Fruit fly (Drosophila melanogaster) whole organism, embryonic: Measurements from ENCODE around the gene CG6465.

Experiments
- Abd-B ChIP-seq: fragments of 200-800 bp; sonication (Bioruptor generic); optimal IDR thresholded peaks from 2 replicates; lab custom pipeline; 2018; ENCODE audit warnings: missing biosample characterization, mild to moderate bottlenecking, missing genetic modification characterization, moderate library complexity
- Blimp-1 ChIP-seq: fragments of 200-800 bp; sonication (Bioruptor generic); optimal IDR thresholded peaks from 3 replicates; lab custom pipeline; 2018; ENCODE audit warnings: missing biosample characterization, missing genetic modification characterization, mild to moderate bottlenecking, moderate library complexity, missing genetic modification reagents
- BtbVII ChIP-seq: fragments of 200-800 bp; sonication (Bioruptor generic); optimal IDR thresholded peaks from 3 replicates; lab custom pipeline; 2017; ENCODE audit warnings: missing biosample characterization, mild to moderate bottlenecking, missing genetic modification characterization
- CG10267 ChIP-seq: fragments of 200-800 bp; sonication (Bioruptor generic); optimal IDR thresholded peaks from 2 replicates; lab custom pipeline; 2018; ENCODE audit warnings: missing biosample characterization, mild to moderate bottlenecking, missing genetic modification characterization, moderate library complexity
- CG10274 ChIP-seq: fragments of 200-800 bp; sonication (Bioruptor generic); optimal IDR thresholded peaks from 3 replicates; lab custom pipeline; 2017; ENCODE audit warnings: missing biosample characterization, mild to moderate bottlenecking, missing genetic modification characterization
- CG10654 ChIP-seq: fragments of 200-800 bp; sonication (Bioruptor generic); optimal IDR thresholded peaks from 2 replicates; lab custom pipeline; 2016; ENCODE audit warnings: missing biosample characterization, missing genetic modification characterization
- CG12942 ChIP-seq: fragments of 200-800 bp; sonication (Bioruptor generic); optimal IDR thresholded peaks from 3 replicates; lab custom pipeline; 2016; ENCODE audit warnings: missing biosample characterization, missing genetic modification characterization
- CG13424 ChIP-seq: fragments of 200-800 bp; sonication (Bioruptor generic); optimal IDR thresholded peaks from 2 replicates; lab custom pipeline; 2019; ENCODE audit warnings: missing biosample characterization, mild to moderate bottlenecking, missing genetic modification characterization, moderate library complexity
- CG13775 ChIP-seq: fragments of 200-800 bp; sonication (Bioruptor generic); optimal IDR thresholded peaks from 3 replicates; lab custom pipeline; 2017; ENCODE audit warnings: missing biosample characterization, mild to moderate bottlenecking, missing genetic modification characterization
- CG14667 ChIP-seq: fragments of 200-800 bp; sonication (Bioruptor generic); IDR thresholded peaks from 2 replicates; pipeline ENCODE4 v1.3.6; 2022; ENCODE audit warnings: missing biosample characterization, missing genetic modification characterization
- CG15073 ChIP-seq: fragments of 200-800 bp; sonication (Bioruptor generic); optimal IDR thresholded peaks from 2 replicates; lab custom pipeline; 2016; ENCODE audit warnings: missing biosample characterization, missing genetic modification characterization
- CG16863 ChIP-seq: fragments of 200-800 bp; sonication (Bioruptor generic); optimal IDR thresholded peaks from 3 replicates; lab custom pipeline; 2016; ENCODE audit warnings: missing biosample characterization, missing genetic modification characterization
- CG18476 ChIP-seq: fragments of 200-800 bp; sonication (Bioruptor generic); optimal IDR thresholded peaks from 2 replicates; lab custom pipeline; 2016; ENCODE audit warnings: missing biosample characterization, mild to moderate bottlenecking, missing genetic modification characterization
- CG32767 ChIP-seq: fragments of 200-800 bp; sonication (Bioruptor generic); IDR thresholded peaks from 2 replicates; pipeline ENCODE4 v1.3.6; 2022; ENCODE audit warnings: missing biosample characterization, missing genetic modification characterization
- CG34422 ChIP-seq: fragments of 200-800 bp; sonication (Bioruptor generic); IDR thresholded peaks from 3 replicates; pipeline ENCODE4 v1.3.6; 2022; ENCODE audit warnings: missing biosample characterization, missing genetic modification characterization
- CG3838 ChIP-seq: fragments of 200-800 bp; sonication (Bioruptor generic); optimal IDR thresholded peaks from 3 replicates; lab custom pipeline; 2016; ENCODE audit warnings: missing biosample characterization, missing genetic modification characterization
- CG8089 ChIP-seq: fragments of 200-800 bp; sonication (Bioruptor generic); optimal IDR thresholded peaks from 3 replicates; lab custom pipeline; 2016; ENCODE audit warnings: missing biosample characterization, missing genetic modification characterization
- CG8290 ChIP-seq, 3 experiments: fragments of 200-800 bp; sonication (Bioruptor generic); optimal IDR thresholded peaks; 2 replicates each; lab custom pipeline; 2016 to 2019; ENCODE audit warnings: missing biosample characterization in 3 of 3, missing genetic modification characterization in 3 of 3, mild to moderate bottlenecking in 2 of 3, moderate library complexity in 1 of 3
- CG8924 ChIP-seq: fragments of 200-800 bp; optimal IDR thresholded peaks from 3 replicates; lab custom pipeline; 2019; ENCODE audit warnings: missing biosample characterization, mild to moderate bottlenecking, missing genetic modification characterization, moderate library complexity
- D ChIP-seq, 2 experiments: fragments of 200-800 bp in 1 of 2; fragments of >200 bp in 1 of 2; sonication (Bioruptor generic) in 1 of 2; optimal IDR thresholded peaks; 2 replicates in 1 of 2; 3 replicates in 1 of 2; lab custom pipeline; 2017; ENCODE audit warnings: mild to moderate bottlenecking in 1 of 2, missing biosample characterization in 1 of 2, missing genetic modification characterization in 1 of 2, missing genetic modification reagents in 1 of 2
- D19A ChIP-seq: fragments of 200-800 bp; optimal IDR thresholded peaks from 3 replicates; lab custom pipeline; 2019; ENCODE audit warnings: missing biosample characterization, mild to moderate bottlenecking, missing genetic modification characterization, moderate library complexity
- E2f2 ChIP-seq: fragments of 200-800 bp; sonication (Bioruptor generic); IDR thresholded peaks from 2 replicates; pipeline ENCODE4 v1.3.6; 2022; ENCODE audit warnings: missing biosample characterization, missing genetic modification characterization
- H15 ChIP-seq: fragments of 200-800 bp; sonication (Bioruptor generic); IDR thresholded peaks from 3 replicates; pipeline ENCODE4 v1.3.6; 2022; ENCODE audit warnings: missing biosample characterization, missing genetic modification characterization
- HLH4C ChIP-seq: fragments of 200-800 bp; sonication (Bioruptor generic); IDR thresholded peaks from 3 replicates; pipeline ENCODE4 v1.3.6; 2022; ENCODE audit warnings: missing biosample characterization, missing genetic modification characterization; ENCODE audit not compliant: partially characterized antibody
- Hmr ChIP-seq: fragments of 200-800 bp; sonication (Bioruptor generic); optimal IDR thresholded peaks from 3 replicates; lab custom pipeline; 2017; ENCODE audit warnings: mild to moderate bottlenecking, missing biosample characterization, missing genetic modification reagents, missing genetic modification characterization
- Med ChIP-seq: fragments of 200-800 bp; sonication (Bioruptor generic); peaks from one replicate; lab custom pipeline; 2016; ENCODE audit warnings: missing biosample characterization, missing genetic modification characterization, mild to moderate bottlenecking, inconsistent platforms, moderate library complexity
- Meics ChIP-seq: fragments of 200-800 bp; sonication (Bioruptor generic); optimal IDR thresholded peaks from 2 replicates; lab custom pipeline; 2017; ENCODE audit warnings: missing biosample characterization, mild to moderate bottlenecking, missing genetic modification characterization
- NC2α ChIP-seq: fragments of 200-800 bp; sonication (Bioruptor generic); optimal IDR thresholded peaks from 2 replicates; lab custom pipeline; 2016; ENCODE audit warnings: missing biosample characterization, missing genetic modification characterization
- NK7.1 ChIP-seq: fragments of 200-800 bp; sonication (Bioruptor generic); optimal IDR thresholded peaks from 3 replicates; lab custom pipeline; 2016; ENCODE audit warnings: missing biosample characterization, missing genetic modification characterization
- Nf-YC ChIP-seq: fragments of 200-800 bp; optimal IDR thresholded peaks from 3 replicates; lab custom pipeline; 2019; ENCODE audit warnings: missing biosample characterization, mild to moderate bottlenecking, missing genetic modification characterization, moderate library complexity
- Sox102F ChIP-seq: fragments of 200-800 bp; sonication (Bioruptor generic); optimal IDR thresholded peaks from 2 replicates; lab custom pipeline; 2018; ENCODE audit warnings: missing biosample characterization, mild to moderate bottlenecking, missing genetic modification characterization, moderate library complexity
- Spps ChIP-seq: fragments of 200-800 bp; sonication (Bioruptor generic); optimal IDR thresholded peaks from 2 replicates; lab custom pipeline; 2018; ENCODE audit warnings: missing biosample characterization, mild to moderate bottlenecking, missing genetic modification characterization
- caup ChIP-seq: fragments of 200-800 bp; sonication (Bioruptor generic); optimal IDR thresholded peaks from 3 replicates; lab custom pipeline; 2017; ENCODE audit warnings: missing biosample characterization, mild to moderate bottlenecking, missing genetic modification characterization, moderate library complexity; ENCODE audit not compliant: severe bottlenecking
- chinmo ChIP-seq: fragments of 200-800 bp; sonication (Bioruptor generic); IDR thresholded peaks from 4 replicates; pipeline ENCODE4 v1.3.6; 2022; ENCODE audit warnings: missing biosample characterization, missing genetic modification characterization; ENCODE audit not compliant: partially characterized antibody
- gem ChIP-seq: fragments of 200-800 bp; sonication (Bioruptor generic); optimal IDR thresholded peaks from 2 replicates; lab custom pipeline; 2019; ENCODE audit warnings: missing biosample characterization, mild to moderate bottlenecking, missing genetic modification characterization, moderate library complexity
- grau ChIP-seq: fragments of 200-800 bp; optimal IDR thresholded peaks from 3 replicates; lab custom pipeline; 2019; ENCODE audit warnings: missing biosample characterization, mild to moderate bottlenecking, missing genetic modification characterization, moderate library complexity
- hkb ChIP-seq, 2 experiments: fragments of 200-800 bp in 1 of 2; fragments of >200 bp in 1 of 2; sonication (Bioruptor generic) in 1 of 2; IDR thresholded peaks in 1 of 2; optimal IDR thresholded peaks in 1 of 2; 2 replicates each; pipeline versions ENCODE4 v1.3.6 to Lab custom; 2017 to 2022; ENCODE audit warnings: missing biosample characterization in 1 of 2, missing genetic modification characterization in 1 of 2
- lbe ChIP-seq: fragments of 200-800 bp; sonication (Bioruptor generic); optimal IDR thresholded peaks from 2 replicates; lab custom pipeline; 2016; ENCODE audit warnings: missing biosample characterization, mild to moderate bottlenecking, missing genetic modification characterization
- lola ChIP-seq, 3 experiments: fragments of >200 bp in 2 of 3; fragments of 200-800 bp in 1 of 3; sonication (Bioruptor generic) in 1 of 3; optimal IDR thresholded peaks; 2 replicates each; lab custom pipeline; 2017 to 2019; ENCODE audit warnings: missing biosample characterization in 3 of 3, missing genetic modification characterization in 3 of 3, mild to moderate bottlenecking in 1 of 3, moderate library complexity in 1 of 3
- luna ChIP-seq: fragments of 200-800 bp; sonication (Bioruptor generic); optimal IDR thresholded peaks from 2 replicates; lab custom pipeline; 2016; ENCODE audit warnings: missing biosample characterization, missing genetic modification characterization
- pan ChIP-seq, 4 experiments: fragments of >200 bp in 3 of 4; fragments of 200-800 bp in 1 of 4; sonication (Bioruptor generic) in 1 of 4; optimal IDR thresholded peaks in 3 of 4; IDR thresholded peaks in 1 of 4; 2 replicates each; pipeline versions ENCODE4 v1.3.6 to Lab custom; 2017 to 2022; ENCODE audit warnings: missing biosample characterization in 2 of 4, missing genetic modification characterization in 2 of 4, mixed read lengths in 1 of 4
- sd ChIP-seq: fragments of 200-800 bp; sonication (Bioruptor generic); optimal IDR thresholded peaks from 3 replicates; lab custom pipeline; 2018; ENCODE audit warnings: missing biosample characterization, mild to moderate bottlenecking, missing genetic modification characterization, moderate library complexity
- sens-2 ChIP-seq: fragments of 200-800 bp; sonication (Bioruptor generic); IDR thresholded peaks from 2 replicates; pipeline ENCODE4 v1.3.6; 2022; ENCODE audit warnings: missing biosample characterization, missing genetic modification characterization
- sim ChIP-seq: fragments of 200-800 bp; sonication (Bioruptor generic); IDR thresholded peaks from 2 replicates; pipeline ENCODE4 v1.3.6; 2022; ENCODE audit warnings: missing biosample characterization, missing genetic modification characterization
- toy ChIP-seq: fragments of 200-800 bp; sonication (Bioruptor generic); IDR thresholded peaks from 2 replicates; pipeline ENCODE4 v1.3.6; 2022; ENCODE audit warnings: missing biosample characterization, missing genetic modification characterization
- vfl ChIP-seq: fragments of 200-800 bp; sonication (Bioruptor generic); optimal IDR thresholded peaks from 2 replicates; lab custom pipeline; 2016; ENCODE audit warnings: missing biosample characterization, missing genetic modification characterization
- z ChIP-seq: fragments of 200-800 bp; sonication (Bioruptor generic); IDR thresholded peaks from 3 replicates; pipeline ENCODE4 v1.3.6; 2022; ENCODE audit warnings: missing biosample characterization, missing genetic modification characterization

The CG6465 gene

dm6 chr3R:10628234-10628633 lies 48.8 kb downstream of the CG6465 start (continued):
- TF ChIP-seq lola (GFP tag; optimal IDR thresholded peaks at IDR 0.05; lab: Kevin White, UChicago) (peak in 1 of 3 experiments; percentile 55), HLH4C (no peak), Meics (GFP tag; lab: Kevin White, UChicago) (no peak), sd (no peak), vfl (GFP tag; lab: Kevin White, UChicago) (no peak), sens-2 (GFP tag; lab: Robert Waterston, UW) (0 out of 2 replicates have a peak, but pooled peaks have one; percentile 43), luna (GFP tag; lab: Kevin White, UChicago) (no peak), CG32767 (peak; percentile 42; the same call in 1 of the 2 replicates), grau (peak; percentile 26), CG12942 (GFP tag; lab: Kevin White, UChicago) (peak; percentile 2), CG10654 (no peak), NC2α (no peak), Nf-YC (tag; lab: Kevin White, UChicago) (no peak), pan (optimal IDR thresholded peaks at IDR 0.05; lab: Kevin White, UChicago) (no peak), pan (GFP tag; optimal IDR thresholded peaks at IDR 0.05 in 1 of 2, IDR thresholded peaks at IDR 0.05 in 1 of 2) (peak in 1 of 2 experiments; percentile 33), NK7.1 (GFP tag; lab: Kevin White, UChicago) (no peak), chinmo (GFP tag; lab: Robert Waterston, UW) (no peak), E2f2 (GFP tag; lab: Robert Waterston, UW) (peak; percentile 10; the same call in 1 of the 2 replicates), Med (GFP tag; lab: Kevin White, UChicago) (peak; percentile 43), CG16863 (GFP tag; lab: Kevin White, UChicago) (peak; percentile 33), H15 (no peak), CG8924 (tag; lab: Kevin White, UChicago) (peak; percentile 48), Blimp-1 (GFP tag; lab: Kevin White, UChicago) (peak; percentile 70), toy (GFP tag; lab: Robert Waterston, UW) (no peak), Abd-B (GFP tag; lab: Kevin White, UChicago) (peak; percentile 59), Spps (tag; lab: Kevin White, UChicago) (peak; percentile 27), BtbVII (GFP tag; lab: Kevin White, UChicago) (no peak), caup (no peak), CG34422 (GFP tag; lab: Robert Waterston, UW) (peak; percentile 61; the same call in 2 of the 3 replicates), D (optimal IDR thresholded peaks at IDR 0.05; lab: Kevin White, UChicago) (no peak), D (GFP tag; optimal IDR thresholded peaks at IDR 0.05; lab: Kevin White, UChicago) (peak; percentile 42), sim (no peak), CG15073 (no peak), D19A (tag; lab: Kevin White, UChicago) (peak; percentile 41), CG18476 (peak; percentile 11), gem (peak; percentile 67), CG8290 (GFP tag; optimal IDR thresholded peaks at IDR 0.05; lab: Kevin White, UChicago) (peak; percentile 25), CG8290 (tag; optimal IDR thresholded peaks at IDR 0.05; lab: Kevin White, UChicago) (no peak), Hmr (no peak), CG8089 (GFP tag; lab: Kevin White, UChicago) (no peak), CG13424 (no peak), CG10274 (GFP tag; lab: Kevin White, UChicago) (no peak), Sox102F (peak; percentile 57), CG13775 (peak; percentile 31), CG14667 (GFP tag; lab: Robert Waterston, UW) (0 out of 2 replicates have a peak, but pooled peaks have one; percentile 40), CG3838 (GFP tag; lab: Kevin White, UChicago) (no peak), z (no peak), hkb (optimal IDR thresholded peaks at IDR 0.05; lab: Kevin White, UChicago) (no peak), hkb (GFP tag; IDR thresholded peaks at IDR 0.05; lab: Robert Waterston, UW) (0 out of 2 replicates have a peak, but pooled peaks have one; percentile 16), lbe (GFP tag; lab: Kevin White, UChicago) (no peak), CG10267 (tag; lab: Kevin White, UChicago) (peak; percentile 66)
